Fruit fly (Drosophila melanogaster) Kc167 (cell line): ENCODE measurements around the gene Cks85A.

Experiments
- Myc ChIP-seq: fragments of >200 bp; optimal IDR thresholded peaks from 2 replicates; lab custom pipeline; 2017; ENCODE audit warnings: missing external identifiers
- Sin3A ChIP-seq: fragments of >200 bp; optimal IDR thresholded peaks from 2 replicates; lab custom pipeline; 2018; ENCODE audit warnings: missing external identifiers
- h ChIP-seq: fragments of >200 bp; optimal IDR thresholded peaks from 3 replicates; lab custom pipeline; 2018; ENCODE audit warnings: missing external identifiers
- insv ChIP-seq: fragments of >200 bp; optimal IDR thresholded peaks from 3 replicates; lab custom pipeline; 2018; ENCODE audit warnings: missing external identifiers
- psq ChIP-seq: fragments of >200 bp; optimal IDR thresholded peaks from 2 replicates; lab custom pipeline; 2017; ENCODE audit warnings: missing external identifiers
- ttk ChIP-seq: sonication (Bioruptor generic); optimal IDR thresholded peaks from 2 replicates; lab custom pipeline; 2017; ENCODE audit warnings: missing external identifiers

- TF ChIP-seq Myc (lab: Kevin White, UChicago) (no peak), psq (lab: Kevin White, UChicago) (no peak), ttk (lab: Kevin White, UChicago) (no peak), insv (lab: Kevin White, UChicago) (no peak), h (no peak), Sin3A (no peak)
These were observed 31.8 kb downstream of the Cks85A start for dm6 chr3R:8686446-8686845.
